Fruit fly (Drosophila melanogaster) whole organism, embryonic: Measurements from ENCODE around the gene CG4949.

Experiments used
- Asciz ChIP-seq: fragments of 200-800 bp; sonication (Bioruptor generic); optimal IDR thresholded peaks from 2 replicates; lab custom pipeline; 2017; ENCODE audit warnings: missing biosample characterization, mild to moderate bottlenecking, missing genetic modification characterization, missing genetic modification reagents
- Atf3 ChIP-seq: fragments of 200-800 bp; sonication (Bioruptor generic); optimal IDR thresholded peaks from 3 replicates; lab custom pipeline; 2016; ENCODE audit warnings: missing biosample characterization, missing genetic modification characterization
- Blimp-1 ChIP-seq: fragments of 200-800 bp; sonication (Bioruptor generic); optimal IDR thresholded peaks from 3 replicates; lab custom pipeline; 2018; ENCODE audit warnings: missing biosample characterization, missing genetic modification characterization, mild to moderate bottlenecking, moderate library complexity, missing genetic modification reagents
- CG10462 ChIP-seq: fragments of 200-800 bp; sonication (Bioruptor generic); optimal IDR thresholded peaks from 2 replicates; lab custom pipeline; 2016; ENCODE audit warnings: missing biosample characterization, missing genetic modification characterization
- CG11398 ChIP-seq: fragments of 200-800 bp; sonication (Bioruptor generic); optimal IDR thresholded peaks from 2 replicates; lab custom pipeline; 2016; ENCODE audit warnings: missing biosample characterization, missing genetic modification characterization
- CG11560 ChIP-seq: fragments of 200-800 bp; sonication (Bioruptor generic); IDR thresholded peaks from 3 replicates; pipeline ENCODE4 v1.3.6; 2022; ENCODE audit warnings: missing biosample characterization, missing genetic modification characterization
- CG12299 ChIP-seq: fragments of 200-800 bp; sonication (Bioruptor generic); optimal IDR thresholded peaks from 2 replicates; lab custom pipeline; 2018; ENCODE audit warnings: missing biosample characterization, mild to moderate bottlenecking, missing genetic modification characterization
- CG1647 ChIP-seq: fragments of 200-800 bp; sonication (Bioruptor generic); optimal IDR thresholded peaks from 3 replicates; lab custom pipeline; 2016; ENCODE audit warnings: missing biosample characterization, missing genetic modification characterization
- CG17912 ChIP-seq: fragments of 200-800 bp; sonication (Bioruptor generic); optimal IDR thresholded peaks from 2 replicates; lab custom pipeline; 2018; ENCODE audit warnings: missing biosample characterization, mild to moderate bottlenecking, missing genetic modification characterization
- CG18262 ChIP-seq: fragments of 200-800 bp; optimal IDR thresholded peaks from 3 replicates; lab custom pipeline; 2019; ENCODE audit warnings: missing biosample characterization, mild to moderate bottlenecking, missing genetic modification characterization, moderate library complexity
- CG2678 ChIP-seq: fragments of 200-800 bp; sonication (Bioruptor generic); optimal IDR thresholded peaks from 3 replicates; lab custom pipeline; 2019; ENCODE audit warnings: missing biosample characterization, mild to moderate bottlenecking, missing genetic modification characterization, moderate library complexity
- CG2889 ChIP-seq: fragments of 200-800 bp; sonication (Bioruptor generic); IDR thresholded peaks from 3 replicates; pipeline ENCODE4 v1.3.6; 2022; ENCODE audit warnings: missing biosample characterization, missing genetic modification characterization
- CG3838 ChIP-seq: fragments of 200-800 bp; sonication (Bioruptor generic); optimal IDR thresholded peaks from 3 replicates; lab custom pipeline; 2016; ENCODE audit warnings: missing biosample characterization, missing genetic modification characterization
- CG42726 ChIP-seq: fragments of 200-800 bp; sonication (Bioruptor generic); IDR thresholded peaks from 2 replicates; pipeline ENCODE4 v1.3.6; 2022; ENCODE audit warnings: missing biosample characterization, missing genetic modification characterization; ENCODE audit not compliant: partially characterized antibody
- CG5953 ChIP-seq: fragments of 200-800 bp; sonication (Bioruptor generic); IDR thresholded peaks from 2 replicates; pipeline ENCODE4 v1.3.6; 2022; ENCODE audit warnings: missing biosample characterization, missing genetic modification characterization
- CG8765 ChIP-seq: fragments of 200-800 bp; sonication (Bioruptor generic); IDR thresholded peaks from 2 replicates; pipeline ENCODE4 v1.3.6; 2022; ENCODE audit warnings: missing biosample characterization, missing genetic modification characterization
- CHES-1-like ChIP-seq: fragments of 200-800 bp; sonication (Bioruptor generic); optimal IDR thresholded peaks from 2 replicates; lab custom pipeline; 2016; ENCODE audit warnings: missing biosample characterization, missing genetic modification characterization
- D19B ChIP-seq: fragments of 200-800 bp; sonication (Bioruptor generic); optimal IDR thresholded peaks from 2 replicates; lab custom pipeline; 2017; ENCODE audit warnings: missing biosample characterization, mild to moderate bottlenecking, missing genetic modification characterization
- E2f2 ChIP-seq: fragments of 200-800 bp; sonication (Bioruptor generic); IDR thresholded peaks from 2 replicates; pipeline ENCODE4 v1.3.6; 2022; ENCODE audit warnings: missing biosample characterization, missing genetic modification characterization
- Fer1 ChIP-seq: fragments of 200-800 bp; sonication (Bioruptor generic); optimal IDR thresholded peaks from 2 replicates; lab custom pipeline; 2017; ENCODE audit warnings: missing biosample characterization, mild to moderate bottlenecking, missing genetic modification characterization
- HHEX ChIP-seq: fragments of 200-800 bp; sonication (Bioruptor generic); optimal IDR thresholded peaks from 3 replicates; lab custom pipeline; 2017; ENCODE audit warnings: missing biosample characterization, mild to moderate bottlenecking, missing genetic modification characterization, missing genetic modification reagents
- Hr3 ChIP-seq: fragments of 200-800 bp; sonication (Bioruptor generic); optimal IDR thresholded peaks from 3 replicates; lab custom pipeline; 2016; ENCODE audit warnings: missing biosample characterization, missing genetic modification characterization
- Kr ChIP-seq: fragments of 200-800 bp; sonication (Bioruptor generic); optimal IDR thresholded peaks from 2 replicates; lab custom pipeline; 2017; ENCODE audit warnings: missing biosample characterization, mild to moderate bottlenecking, missing genetic modification characterization
- Mes4 ChIP-seq: fragments of 200-800 bp; sonication (Bioruptor generic); optimal IDR thresholded peaks from 2 replicates; lab custom pipeline; 2016; ENCODE audit warnings: missing biosample characterization, missing genetic modification characterization
- Side ChIP-seq: fragments of 200-800 bp; sonication (Bioruptor generic); optimal IDR thresholded peaks from 2 replicates; lab custom pipeline; 2016; ENCODE audit warnings: missing biosample characterization, missing genetic modification characterization
- Six4 ChIP-seq: fragments of 200-800 bp; sonication (Bioruptor generic); optimal IDR thresholded peaks from 2 replicates; lab custom pipeline; 2016; ENCODE audit warnings: missing biosample characterization, missing genetic modification characterization
- Taf1 ChIP-seq: fragments of 200-800 bp; sonication (Bioruptor generic); IDR thresholded peaks from 2 replicates; pipeline ENCODE4 v1.3.6; 2022; ENCODE audit warnings: missing biosample characterization, missing genetic modification characterization
- Usf ChIP-seq: fragments of 200-800 bp; sonication (Bioruptor generic); optimal IDR thresholded peaks from 2 replicates; lab custom pipeline; 2017; ENCODE audit warnings: missing genotype, missing biosample characterization, missing genetic modification characterization
- ac ChIP-seq: fragments of 200-800 bp; sonication (Bioruptor generic); optimal IDR thresholded peaks from 3 replicates; lab custom pipeline; 2017; ENCODE audit warnings: missing biosample characterization, mild to moderate bottlenecking, missing genetic modification characterization
- ash1 ChIP-seq: fragments of 200-800 bp; sonication (Bioruptor generic); optimal IDR thresholded peaks from 2 replicates; lab custom pipeline; 2018; ENCODE audit warnings: missing biosample characterization, mild to moderate bottlenecking, missing genetic modification characterization
- cato ChIP-seq: fragments of 200-800 bp; sonication (Bioruptor generic); optimal IDR thresholded peaks from 2 replicates; lab custom pipeline; 2016; ENCODE audit warnings: missing biosample characterization, missing genetic modification characterization, borderline replicate concordance
- crp ChIP-seq, 2 experiments: fragments of 200-800 bp; sonication (Bioruptor generic); optimal IDR thresholded peaks; 2 replicates in 1 of 2; 3 replicates in 1 of 2; lab custom pipeline; 2017; ENCODE audit warnings: missing biosample characterization in 2 of 2, missing genetic modification characterization in 2 of 2, mild to moderate bottlenecking in 1 of 2, moderate library complexity in 1 of 2
- disco-r ChIP-seq: fragments of 200-800 bp; sonication (Bioruptor generic); optimal IDR thresholded peaks from 2 replicates; lab custom pipeline; 2016; ENCODE audit warnings: missing biosample characterization, missing genetic modification characterization
- ems ChIP-seq: fragments of 200-800 bp; sonication (Bioruptor generic); optimal IDR thresholded peaks from 3 replicates; lab custom pipeline; 2016; ENCODE audit warnings: missing biosample characterization, missing genetic modification characterization
- fd102C ChIP-seq: fragments of 200-800 bp; sonication (Bioruptor generic); optimal IDR thresholded peaks from 2 replicates; lab custom pipeline; 2018; ENCODE audit warnings: missing biosample characterization, mild to moderate bottlenecking, missing genetic modification characterization, moderate library complexity
- grau ChIP-seq: fragments of 200-800 bp; optimal IDR thresholded peaks from 3 replicates; lab custom pipeline; 2019; ENCODE audit warnings: missing biosample characterization, mild to moderate bottlenecking, missing genetic modification characterization, moderate library complexity
- grn ChIP-seq: fragments of 200-800 bp; sonication (Bioruptor generic); optimal IDR thresholded peaks from 3 replicates; lab custom pipeline; 2017; ENCODE audit warnings: missing biosample characterization, missing genetic modification characterization
- gsb-n ChIP-seq: fragments of 200-800 bp; sonication (Bioruptor generic); optimal IDR thresholded peaks from 3 replicates; lab custom pipeline; 2018; ENCODE audit warnings: missing biosample characterization, mild to moderate bottlenecking, missing genetic modification characterization
- hbn ChIP-seq: fragments of 200-800 bp; sonication (Bioruptor generic); IDR thresholded peaks from 2 replicates; pipeline ENCODE4 v1.3.6; 2022; ENCODE audit warnings: missing biosample characterization, missing genetic modification characterization; ENCODE audit not compliant: partially characterized antibody
- kay ChIP-seq: fragments of 200-800 bp; sonication (Bioruptor generic); optimal IDR thresholded peaks from 2 replicates; lab custom pipeline; 2016; ENCODE audit warnings: missing biosample characterization, missing genetic modification characterization
- mld ChIP-seq: fragments of 200-800 bp; sonication (Bioruptor generic); IDR thresholded peaks from 3 replicates; pipeline ENCODE4 v1.3.6; 2022; ENCODE audit warnings: missing biosample characterization, missing genetic modification characterization; ENCODE audit not compliant: partially characterized antibody
- oc ChIP-seq: fragments of 200-800 bp; sonication (Bioruptor generic); optimal IDR thresholded peaks from 2 replicates; lab custom pipeline; 2018; ENCODE audit warnings: missing biosample characterization, mild to moderate bottlenecking, missing genetic modification characterization, moderate library complexity
- pros ChIP-seq: fragments of 200-800 bp; sonication (Bioruptor generic); optimal IDR thresholded peaks from 3 replicates; lab custom pipeline; 2019; ENCODE audit warnings: missing biosample characterization, mild to moderate bottlenecking, missing genetic modification characterization, moderate library complexity
- ro ChIP-seq: fragments of 200-800 bp; sonication (Bioruptor generic); IDR thresholded peaks from 2 replicates; pipeline ENCODE4 v1.3.6; 2022; ENCODE audit warnings: missing biosample characterization, missing genetic modification characterization
- run ChIP-seq: fragments of 200-800 bp; sonication (Bioruptor generic); optimal IDR thresholded peaks from 3 replicates; lab custom pipeline; 2018; ENCODE audit warnings: missing biosample characterization, mild to moderate bottlenecking, missing genetic modification characterization
- tio ChIP-seq: fragments of 200-800 bp; sonication (Bioruptor generic); optimal IDR thresholded peaks from 2 replicates; lab custom pipeline; 2017; ENCODE audit warnings: missing biosample characterization, missing genetic modification characterization, inconsistent platforms
- tup ChIP-seq: fragments of 200-800 bp; sonication (Bioruptor generic); optimal IDR thresholded peaks from 2 replicates; lab custom pipeline; 2016; ENCODE audit warnings: missing biosample characterization, mild to moderate bottlenecking, missing genetic modification characterization, moderate library complexity
- tx ChIP-seq: fragments of 200-800 bp; sonication (Bioruptor generic); optimal IDR thresholded peaks from 2 replicates; lab custom pipeline; 2016; ENCODE audit warnings: missing biosample characterization, missing genetic modification characterization

CG4949 gene

DNA sequence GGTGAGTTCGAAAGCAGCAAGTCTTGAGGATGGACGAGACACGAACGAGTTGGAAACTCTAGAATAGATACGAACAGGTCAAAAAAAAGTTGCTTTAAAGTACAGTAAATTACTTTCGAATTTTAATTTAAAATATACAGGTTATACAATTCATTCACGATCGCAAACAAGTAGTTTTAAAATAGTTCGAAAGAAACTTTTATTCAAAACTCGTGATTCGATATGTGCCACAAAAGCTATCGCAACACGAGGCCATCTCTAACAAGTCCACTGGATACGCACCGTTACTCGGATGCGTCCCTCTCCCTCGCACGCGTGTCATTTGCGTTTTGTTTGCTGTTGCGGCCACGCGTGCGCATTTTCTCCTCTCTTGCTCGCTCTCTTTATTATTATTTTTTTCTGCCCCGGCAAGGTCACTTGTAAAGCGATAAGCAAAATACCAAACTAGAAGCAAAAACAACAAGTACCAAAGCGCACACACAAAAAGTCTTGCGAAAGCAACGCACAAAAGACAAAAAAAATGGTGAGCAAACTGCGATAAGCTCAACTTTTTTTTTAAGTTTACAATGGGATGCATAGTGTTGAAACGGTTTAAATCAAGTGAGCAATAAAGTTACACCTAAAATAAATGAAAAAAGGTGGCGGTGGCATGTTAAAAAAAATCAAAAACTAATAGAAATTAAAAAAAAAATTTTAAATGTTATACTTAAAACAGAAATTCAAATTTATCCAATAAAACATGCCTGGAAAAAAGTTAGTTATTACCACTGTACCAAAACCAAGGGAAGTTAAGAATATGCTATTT lies 46.6 kb downstream of the CG4949 start (continued):
- TF ChIP-seq grau (tag; lab: Kevin White, UChicago) (peak; percentile 68), CG11398 (GFP tag; lab: Kevin White, UChicago) (peak; percentile 22), ac (GFP tag; lab: Kevin White, UChicago) (no peak), pros (peak; percentile 22), Taf1 (GFP tag; lab: Robert Waterston, UW) (0 out of 2 replicates have a peak, but pooled peaks have one; percentile 19), CG42726 (GFP tag; lab: Robert Waterston, UW) (peak; percentile 76; the same call in 1 of the 2 replicates), Kr (GFP tag; lab: Kevin White, UChicago) (no peak), CG18262 (tag; lab: Kevin White, UChicago) (peak; percentile 68), Atf3 (GFP tag; lab: Kevin White, UChicago) (no peak), hbn (GFP tag; lab: Robert Waterston, UW) (peak; percentile 93), Asciz (GFP tag; lab: Kevin White, UChicago) (peak; percentile 22), oc (tag; lab: Kevin White, UChicago) (no peak), CG12299 (tag; lab: Kevin White, UChicago) (no peak), CG17912 (GFP tag; lab: Kevin White, UChicago) (no peak), cato (no peak), CG8765 (GFP tag; lab: Robert Waterston, UW) (peak; percentile 58; the same call in 1 of the 2 replicates), CG11560 (no peak), Side (GFP tag; lab: Kevin White, UChicago) (peak; percentile 26), Hr3 (GFP tag; lab: Kevin White, UChicago) (peak; percentile 9), run (tag; lab: Kevin White, UChicago) (no peak), CG1647 (GFP tag; lab: Kevin White, UChicago) (no peak), tx (GFP tag; lab: Kevin White, UChicago) (peak; percentile 22), E2f2 (GFP tag; lab: Robert Waterston, UW) (no peak; the same call in none of the 2 replicates), Fer1 (peak; percentile 85), ro (GFP tag; lab: Robert Waterston, UW) (no peak), Blimp-1 (GFP tag; lab: Kevin White, UChicago) (peak; percentile 62), CG2889 (GFP tag; lab: Robert Waterston, UW) (peak; percentile 69; the same call in 2 of the 3 replicates), CG2678 (tag; lab: Kevin White, UChicago) (peak; percentile 89), D19B (GFP tag; lab: Kevin White, UChicago) (peak; percentile 52), CHES-1-like (GFP tag; lab: Kevin White, UChicago) (peak; percentile 38), crp (GFP tag; optimal IDR thresholded peaks at IDR 0.05; lab: Kevin White, UChicago) (no peak), fd102C (no peak), CG5953 (GFP tag; lab: Robert Waterston, UW) (peak; percentile 56), gsb-n (tag; lab: Kevin White, UChicago) (peak; percentile 13), CG10462 (GFP tag; lab: Kevin White, UChicago) (no peak), HHEX (GFP tag; lab: Kevin White, UChicago) (peak; percentile 72), Usf (no peak), kay (GFP tag; lab: Kevin White, UChicago) (peak; percentile 6), tup (GFP tag; lab: Kevin White, UChicago) (no peak), disco-r (GFP tag; lab: Kevin White, UChicago) (no peak), mld (GFP tag; lab: Robert Waterston, UW) (peak; percentile 90; the same call in 2 of the 3 replicates), grn (GFP tag; lab: Kevin White, UChicago) (peak; percentile 18), Mes4 (GFP tag; lab: Kevin White, UChicago) (no peak), tio (GFP tag; lab: Kevin White, UChicago) (peak; percentile 35), Six4 (GFP tag; lab: Kevin White, UChicago) (peak; percentile 4), CG3838 (GFP tag; lab: Kevin White, UChicago) (no peak), ash1 (GFP tag; lab: Kevin White, UChicago) (no peak), ems (GFP tag; lab: Kevin White, UChicago) (no peak)
